Fruit fly (Drosophila melanogaster) whole organism, adult: ENCODE measurements around the gene CG11878.

ENCODE experiments used
- CG14711 ChIP-seq: fragments of 200-800 bp; sonication (Bioruptor generic); optimal IDR thresholded peaks from 2 replicates; lab custom pipeline; 2018; ENCODE audit warnings: missing biosample characterization, mild to moderate bottlenecking, missing genetic modification characterization, moderate library complexity
- CG1620 ChIP-seq: fragments of 200-800 bp; sonication (Bioruptor generic); optimal IDR thresholded peaks from 2 replicates; lab custom pipeline; 2016; ENCODE audit warnings: missing biosample characterization, missing genetic modification characterization
- CG33017 ChIP-seq: fragments of 200-800 bp; sonication (Bioruptor generic); optimal IDR thresholded peaks from 2 replicates; lab custom pipeline; 2018; ENCODE audit warnings: missing biosample characterization, mild to moderate bottlenecking, missing genetic modification characterization, moderate library complexity
- Crg-1 ChIP-seq: fragments of 200-800 bp; sonication (Bioruptor generic); optimal IDR thresholded peaks from 2 replicates; lab custom pipeline; 2016; ENCODE audit warnings: missing biosample characterization, missing genetic modification characterization
- bab1 ChIP-seq: fragments of 200-800 bp; sonication (Bioruptor generic); optimal IDR thresholded peaks from 3 replicates; lab custom pipeline; 2019; ENCODE audit warnings: missing biosample characterization, mild to moderate bottlenecking, missing genetic modification characterization, moderate library complexity
- cic ChIP-seq: fragments of 200-800 bp; sonication (Bioruptor generic); optimal IDR thresholded peaks from 2 replicates; lab custom pipeline; 2017; ENCODE audit warnings: missing biosample characterization, mild to moderate bottlenecking, missing genetic modification characterization, moderate library complexity
- kay ChIP-seq: fragments of 200-800 bp; sonication (Bioruptor generic); peaks from one replicate; lab custom pipeline; 2016; ENCODE audit warnings: missing biosample characterization, missing genetic modification characterization, borderline replicate concordance
- tj ChIP-seq: fragments of 200-800 bp; sonication (Bioruptor generic); optimal IDR thresholded peaks from 3 replicates; lab custom pipeline; 2017; ENCODE audit warnings: missing biosample characterization, mild to moderate bottlenecking, missing genetic modification characterization, moderate library complexity
- toe ChIP-seq: fragments of 200-800 bp; sonication (Bioruptor generic); optimal IDR thresholded peaks from 2 replicates; lab custom pipeline; 2016; ENCODE audit warnings: missing biosample characterization, missing genetic modification characterization

- TF ChIP-seq cic (GFP tag; lab: Kevin White, UChicago), result no peak
- no peak for TF ChIP-seq CG1620
- no peak for TF ChIP-seq tj (GFP tag; lab: Kevin White, UChicago)
- TF ChIP-seq bab1, result no peak
- no peak for TF ChIP-seq toe (GFP tag; lab: Kevin White, UChicago)
- no peak for TF ChIP-seq Crg-1 (GFP tag; lab: Kevin White, UChicago)
- TF ChIP-seq kay (GFP tag; lab: Kevin White, UChicago), result no peak
- TF ChIP-seq CG14711, result no peak
- no peak for TF ChIP-seq CG33017
Observed at dm6 chr3R:25225483-25225882, 48.2 kb upstream of the CG11878 start.
